Fruit fly (Drosophila melanogaster): ENCODE data around the gene Oatp30B.

DNA sequence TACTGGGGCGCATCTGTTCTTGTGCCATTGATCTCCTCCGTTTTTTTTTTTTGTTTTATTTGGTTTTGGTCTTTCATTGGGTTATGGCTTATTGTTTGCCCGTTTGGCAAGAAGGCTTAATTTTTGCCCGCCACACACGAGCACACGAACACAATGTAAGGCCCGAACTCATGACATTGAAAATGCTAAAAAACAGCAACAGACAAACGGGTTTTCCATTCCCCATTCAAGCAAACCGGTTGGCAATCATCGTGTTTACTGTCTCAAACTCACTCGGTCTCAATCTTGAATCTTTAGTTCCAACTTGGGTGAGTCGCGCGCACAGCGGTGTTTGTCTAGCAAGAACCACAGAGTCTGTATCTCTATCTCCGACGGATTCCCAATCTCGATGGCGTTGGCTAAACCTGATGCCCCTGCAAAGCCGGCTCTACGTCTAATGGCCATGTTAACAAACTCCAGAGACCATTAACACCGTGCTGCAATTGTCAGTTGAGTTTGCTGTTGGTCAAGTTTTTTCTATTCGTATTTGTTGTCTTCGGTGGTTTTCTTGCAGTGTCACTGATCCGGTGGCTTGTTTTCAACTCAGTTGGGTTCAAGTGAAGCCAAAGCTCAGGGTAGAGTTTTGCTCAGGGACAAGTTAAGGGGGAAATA is 12.3 kb upstream of the Oatp30B start:
- TF ChIP-seq CG14711 (tag; optimal IDR thresholded peaks at IDR 0.05) (no peak), CG1620 (GFP tag; optimal IDR thresholded peaks at IDR 0.05) (no peak), kay (GFP tag; ENCODE audit: borderline replicate concordance) (no peak), tj (GFP tag; optimal IDR thresholded peaks at IDR 0.05) (no peak), cnc (optimal IDR thresholded peaks at IDR 0.05) (no peak)
